Fruit fly (Drosophila melanogaster) whole organism, embryonic: ENCODE results near the gene Trpgamma.
A peak's percentile ranks its signal among the peaks of the same experiment; 100 is the strongest.

ENCODE experiments used
- Asciz ChIP-seq: fragments of 200-800 bp; sonication (Bioruptor generic); optimal IDR thresholded peaks from 2 replicates; lab custom pipeline; 2017; ENCODE audit warnings: missing biosample characterization, mild to moderate bottlenecking, missing genetic modification characterization, missing genetic modification reagents
- CG10267 ChIP-seq: fragments of 200-800 bp; sonication (Bioruptor generic); optimal IDR thresholded peaks from 2 replicates; lab custom pipeline; 2018; ENCODE audit warnings: missing biosample characterization, mild to moderate bottlenecking, missing genetic modification characterization, moderate library complexity
- CG10959 ChIP-seq: fragments of 200-800 bp; sonication (Bioruptor generic); IDR thresholded peaks from 2 replicates; pipeline ENCODE4 v1.3.6; 2022; ENCODE audit warnings: missing biosample characterization, missing genetic modification characterization
- CG11695 ChIP-seq: fragments of 200-800 bp; sonication (Bioruptor generic); IDR thresholded peaks from 3 replicates; pipeline ENCODE4 v1.3.6; 2022; ENCODE audit warnings: missing biosample characterization, missing genetic modification characterization
- CG17385 ChIP-seq: fragments of 200-800 bp; sonication (Bioruptor generic); optimal IDR thresholded peaks from 3 replicates; lab custom pipeline; 2018; ENCODE audit warnings: missing biosample characterization, mild to moderate bottlenecking, missing genetic modification characterization
- CG18619 ChIP-seq: fragments of 200-800 bp; sonication (Bioruptor generic); optimal IDR thresholded peaks from 3 replicates; lab custom pipeline; 2017; ENCODE audit warnings: missing biosample characterization, mild to moderate bottlenecking, missing genetic modification characterization
- CG18764 ChIP-seq: fragments of 200-800 bp; sonication (Bioruptor generic); optimal IDR thresholded peaks from 3 replicates; lab custom pipeline; 2016; ENCODE audit warnings: missing biosample characterization, missing genetic modification characterization
- CG2120 ChIP-seq: fragments of 200-800 bp; sonication (Bioruptor generic); optimal IDR thresholded peaks from 3 replicates; lab custom pipeline; 2016; ENCODE audit warnings: missing biosample characterization, missing genetic modification characterization
- CG32772 ChIP-seq: fragments of 200-800 bp; sonication (Bioruptor generic); IDR thresholded peaks from 2 replicates; pipeline ENCODE4 v1.3.6; 2022; ENCODE audit warnings: missing biosample characterization, missing genetic modification characterization
- CG34376 ChIP-seq: fragments of 200-800 bp; sonication (Bioruptor generic); optimal IDR thresholded peaks from 2 replicates; lab custom pipeline; 2018; ENCODE audit warnings: missing biosample characterization, mild to moderate bottlenecking, missing genetic modification characterization
- CG4707 ChIP-seq: fragments of 200-800 bp; sonication (Bioruptor generic); optimal IDR thresholded peaks from 2 replicates; lab custom pipeline; 2018; ENCODE audit warnings: missing biosample characterization, mild to moderate bottlenecking, missing genetic modification characterization, moderate library complexity
- CG7271 ChIP-seq: fragments of 200-800 bp; sonication (Bioruptor generic); optimal IDR thresholded peaks from 2 replicates; lab custom pipeline; 2018; ENCODE audit warnings: missing biosample characterization, mild to moderate bottlenecking, missing genetic modification characterization, moderate library complexity
- CG8944 ChIP-seq: fragments of 200-800 bp; sonication (Bioruptor generic); optimal IDR thresholded peaks from 3 replicates; lab custom pipeline; 2016; ENCODE audit warnings: missing biosample characterization, missing genetic modification characterization
- CG9215 ChIP-seq: fragments of 200-800 bp; sonication (Bioruptor generic); IDR thresholded peaks from 2 replicates; pipeline ENCODE4 v1.3.6; 2022; ENCODE audit warnings: missing biosample characterization, missing genetic modification characterization
- Chrac-16 ChIP-seq: fragments of 200-800 bp; sonication (Bioruptor generic); optimal IDR thresholded peaks from 3 replicates; lab custom pipeline; 2016; ENCODE audit warnings: missing biosample characterization, missing genetic modification characterization
- Deaf1 ChIP-seq: fragments of 200-800 bp; optimal IDR thresholded peaks from 3 replicates; lab custom pipeline; 2019; ENCODE audit warnings: missing biosample characterization, mild to moderate bottlenecking, missing genetic modification characterization, moderate library complexity
- Dfd ChIP-seq, 2 experiments: fragments of >200 bp; optimal IDR thresholded peaks; 2 replicates each; lab custom pipeline; 2017; ENCODE audit warnings: missing biosample characterization in 2 of 2, missing genetic modification characterization in 2 of 2
- Elba2 ChIP-seq: fragments of 200-800 bp; sonication (Bioruptor generic); optimal IDR thresholded peaks from 3 replicates; lab custom pipeline; 2016; ENCODE audit warnings: missing biosample characterization, missing genetic modification characterization
- Fer3 ChIP-seq: fragments of 200-800 bp; sonication (Bioruptor generic); optimal IDR thresholded peaks from 2 replicates; lab custom pipeline; 2018; ENCODE audit warnings: missing biosample characterization, mild to moderate bottlenecking, missing genetic modification characterization, moderate library complexity
- Hr3 ChIP-seq: fragments of 200-800 bp; sonication (Bioruptor generic); optimal IDR thresholded peaks from 3 replicates; lab custom pipeline; 2016; ENCODE audit warnings: missing biosample characterization, missing genetic modification characterization
- Hsf ChIP-seq: fragments of 200-800 bp; sonication (Bioruptor generic); optimal IDR thresholded peaks from 3 replicates; lab custom pipeline; 2016; ENCODE audit warnings: missing biosample characterization, missing genetic modification characterization
- MTF-1 ChIP-seq: fragments of 200-800 bp; sonication (Bioruptor generic); optimal IDR thresholded peaks from 2 replicates; lab custom pipeline; 2018; ENCODE audit warnings: missing biosample characterization, mild to moderate bottlenecking, missing genetic modification characterization, borderline replicate concordance
- Mad ChIP-seq: fragments of 200-800 bp; sonication (Bioruptor generic); optimal IDR thresholded peaks from 2 replicates; lab custom pipeline; 2016; ENCODE audit warnings: missing biosample characterization, missing genetic modification characterization
- Meics ChIP-seq: fragments of 200-800 bp; sonication (Bioruptor generic); optimal IDR thresholded peaks from 2 replicates; lab custom pipeline; 2017; ENCODE audit warnings: missing biosample characterization, mild to moderate bottlenecking, missing genetic modification characterization
- Nf-YB ChIP-seq: fragments of 200-800 bp; sonication (Bioruptor generic); optimal IDR thresholded peaks from 3 replicates; lab custom pipeline; 2019; ENCODE audit warnings: missing biosample characterization, mild to moderate bottlenecking, missing genetic modification characterization, moderate library complexity
- Opbp ChIP-seq: fragments of 200-800 bp; sonication (Bioruptor generic); IDR thresholded peaks from 3 replicates; pipeline ENCODE4 v1.3.6; 2022; ENCODE audit warnings: missing biosample characterization, missing genetic modification characterization; ENCODE audit not compliant: partially characterized antibody
- Six4 ChIP-seq: fragments of 200-800 bp; sonication (Bioruptor generic); optimal IDR thresholded peaks from 2 replicates; lab custom pipeline; 2016; ENCODE audit warnings: missing biosample characterization, missing genetic modification characterization
- ase ChIP-seq: fragments of 200-800 bp; sonication (Bioruptor generic); IDR thresholded peaks from 3 replicates; pipeline ENCODE4 v1.3.6; 2022; ENCODE audit warnings: missing biosample characterization, missing genetic modification characterization
- bcd ChIP-seq: fragments of 200-800 bp; sonication (Bioruptor generic); optimal IDR thresholded peaks from 2 replicates; lab custom pipeline; 2017; ENCODE audit warnings: missing biosample characterization, mild to moderate bottlenecking, missing genetic modification characterization
- bowl ChIP-seq: fragments of 200-800 bp; sonication (Bioruptor generic); IDR thresholded peaks from 2 replicates; pipeline ENCODE4 v1.3.6; 2022; ENCODE audit warnings: missing biosample characterization, missing genetic modification characterization
- chinmo ChIP-seq: fragments of 200-800 bp; sonication (Bioruptor generic); IDR thresholded peaks from 4 replicates; pipeline ENCODE4 v1.3.6; 2022; ENCODE audit warnings: missing biosample characterization, missing genetic modification characterization; ENCODE audit not compliant: partially characterized antibody
- crol ChIP-seq: fragments of 200-800 bp; sonication (Bioruptor generic); IDR thresholded peaks from 2 replicates; pipeline ENCODE4 v1.3.6; 2022; ENCODE audit warnings: missing biosample characterization, missing genetic modification characterization
- fd3F ChIP-seq: fragments of 200-800 bp; sonication (Bioruptor generic); optimal IDR thresholded peaks from 2 replicates; lab custom pipeline; 2018; ENCODE audit warnings: missing biosample characterization, mild to moderate bottlenecking, missing genetic modification characterization, moderate library complexity
- gem ChIP-seq: fragments of 200-800 bp; sonication (Bioruptor generic); optimal IDR thresholded peaks from 2 replicates; lab custom pipeline; 2019; ENCODE audit warnings: missing biosample characterization, mild to moderate bottlenecking, missing genetic modification characterization, moderate library complexity
- gt ChIP-seq: fragments of 200-800 bp; sonication (Bioruptor generic); IDR thresholded peaks from 2 replicates; pipeline ENCODE4 v1.3.6; 2022; ENCODE audit warnings: missing biosample characterization, missing genetic modification characterization
- her ChIP-seq: fragments of 200-800 bp; sonication (Bioruptor generic); optimal IDR thresholded peaks from 2 replicates; lab custom pipeline; 2016; ENCODE audit warnings: missing biosample characterization, missing genetic modification characterization
- insv ChIP-seq, 2 experiments: fragments of 200-800 bp; sonication (Bioruptor generic); optimal IDR thresholded peaks; 3 replicates each; lab custom pipeline; 2016 to 2018; ENCODE audit warnings: missing biosample characterization in 2 of 2, missing genetic modification characterization in 2 of 2
- nerfin-1 ChIP-seq: fragments of 200-800 bp; sonication (Bioruptor generic); optimal IDR thresholded peaks from 3 replicates; lab custom pipeline; 2019; ENCODE audit warnings: missing biosample characterization, mild to moderate bottlenecking, missing genetic modification characterization, moderate library complexity
- nom ChIP-seq: fragments of 200-800 bp; sonication (Bioruptor generic); optimal IDR thresholded peaks from 2 replicates; lab custom pipeline; 2017; ENCODE audit warnings: missing biosample characterization, missing genetic modification characterization, mild to moderate bottlenecking, moderate library complexity, missing genetic modification reagents
- odd ChIP-seq: fragments of 200-800 bp; sonication (Bioruptor generic); optimal IDR thresholded peaks from 2 replicates; lab custom pipeline; 2017; ENCODE audit warnings: missing biosample characterization, mild to moderate bottlenecking, missing genetic modification characterization
- pan ChIP-seq, 4 experiments: fragments of >200 bp in 3 of 4; fragments of 200-800 bp in 1 of 4; sonication (Bioruptor generic) in 1 of 4; optimal IDR thresholded peaks in 3 of 4; IDR thresholded peaks in 1 of 4; 2 replicates each; pipeline versions ENCODE4 v1.3.6 to Lab custom; 2017 to 2022; ENCODE audit warnings: missing biosample characterization in 2 of 4, missing genetic modification characterization in 2 of 4, mixed read lengths in 1 of 4
- phol ChIP-seq: fragments of 200-800 bp; sonication (Bioruptor generic); optimal IDR thresholded peaks from 3 replicates; lab custom pipeline; 2018; ENCODE audit warnings: missing biosample characterization, mild to moderate bottlenecking, missing genetic modification characterization, moderate library complexity
- psq ChIP-seq: fragments of 200-800 bp; sonication (Bioruptor generic); optimal IDR thresholded peaks from 2 replicates; lab custom pipeline; 2017; ENCODE audit warnings: missing biosample characterization, missing genetic modification characterization
- rib ChIP-seq: fragments of 200-800 bp; sonication (Bioruptor generic); IDR thresholded peaks from 2 replicates; pipeline ENCODE4 v1.3.6; 2022; ENCODE audit warnings: missing biosample characterization, missing genetic modification characterization
- run ChIP-seq: fragments of 200-800 bp; sonication (Bioruptor generic); optimal IDR thresholded peaks from 3 replicates; lab custom pipeline; 2018; ENCODE audit warnings: missing biosample characterization, mild to moderate bottlenecking, missing genetic modification characterization
- sd ChIP-seq: fragments of 200-800 bp; sonication (Bioruptor generic); optimal IDR thresholded peaks from 3 replicates; lab custom pipeline; 2018; ENCODE audit warnings: missing biosample characterization, mild to moderate bottlenecking, missing genetic modification characterization, moderate library complexity
- slou ChIP-seq: fragments of 200-800 bp; sonication (Bioruptor generic); optimal IDR thresholded peaks from 3 replicates; lab custom pipeline; 2016; ENCODE audit warnings: missing biosample characterization, missing genetic modification characterization
- sna ChIP-seq: fragments of 200-800 bp; sonication (Bioruptor generic); IDR thresholded peaks from 2 replicates; pipeline ENCODE4 v1.3.6; 2022; ENCODE audit warnings: missing biosample characterization, missing genetic modification characterization; ENCODE audit not compliant: partially characterized antibody
- tll ChIP-seq, 2 experiments: fragments of 200-800 bp in 1 of 2; fragments of >200 bp in 1 of 2; sonication (Bioruptor generic) in 1 of 2; optimal IDR thresholded peaks; 2 replicates each; lab custom pipeline; 2017 to 2019; ENCODE audit warnings: missing biosample characterization in 2 of 2, missing genetic modification characterization in 2 of 2, mild to moderate bottlenecking in 1 of 2, moderate library complexity in 1 of 2
- trem ChIP-seq: fragments of 200-800 bp; optimal IDR thresholded peaks from 3 replicates; lab custom pipeline; 2019; ENCODE audit warnings: missing biosample characterization, mild to moderate bottlenecking, missing genetic modification characterization, moderate library complexity

The Trpgamma gene

DNA sequence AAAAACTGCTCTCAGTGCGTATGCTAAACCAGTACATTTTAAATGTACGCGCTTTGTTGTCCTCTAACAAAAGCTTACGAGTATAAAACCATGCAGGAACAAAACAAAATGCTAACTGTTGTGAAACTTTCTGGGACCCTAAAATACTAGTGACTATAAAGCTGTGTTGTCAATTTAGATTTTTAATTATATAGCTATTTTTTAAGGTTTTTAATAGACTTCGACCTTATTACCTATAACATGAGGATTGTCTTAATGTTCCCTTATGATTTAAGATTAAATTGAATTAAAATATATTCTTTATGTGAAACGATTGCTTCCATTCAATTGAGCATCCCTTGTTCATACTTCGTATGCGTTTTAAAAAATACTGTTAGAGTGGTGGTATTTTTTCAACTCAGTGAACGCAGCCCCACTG is 19.8 kb downstream of the Trpgamma start (continued):
- TF ChIP-seq Six4 (GFP tag; lab: Kevin White, UChicago) (no peak), Hr3 (GFP tag; lab: Kevin White, UChicago) (peak; percentile 79), nom (GFP tag; lab: Kevin White, UChicago) (no peak), phol (tag; lab: Kevin White, UChicago) (peak; percentile 82), Mad (GFP tag; lab: Kevin White, UChicago) (peak; percentile 14), trem (peak; percentile 62), nerfin-1 (tag; lab: Kevin White, UChicago) (no peak), crol (GFP tag; lab: Robert Waterston, UW) (no peak), Dfd (GFP tag; optimal IDR thresholded peaks at IDR 0.05; lab: Kevin White, UChicago) (no peak), CG7271 (peak; percentile 32), her (GFP tag; lab: Kevin White, UChicago) (no peak), CG11695 (peak; percentile 56; the same call in 1 of the 3 replicates), CG8944 (GFP tag; lab: Kevin White, UChicago) (peak; percentile 46), CG17385 (no peak), tll (GFP tag; optimal IDR thresholded peaks at IDR 0.05; lab: Kevin White, UChicago) (no peak), ase (GFP tag; lab: Robert Waterston, UW) (peak; percentile 69; the same call in 2 of the 3 replicates), CG4707 (GFP tag; lab: Kevin White, UChicago) (no peak), sna (GFP tag; lab: Robert Waterston, UW) (no peak), odd (no peak), Opbp (GFP tag; lab: Robert Waterston, UW) (no peak), bowl (GFP tag; lab: Robert Waterston, UW) (no peak), CG9215 (peak; percentile 64; the same call in 1 of the 2 replicates), Hsf (peak; percentile 69), chinmo (no peak), psq (GFP tag; lab: Kevin White, UChicago) (peak; percentile 19), pan (optimal IDR thresholded peaks at IDR 0.05; lab: Kevin White, UChicago) (no peak), pan (GFP tag; optimal IDR thresholded peaks at IDR 0.05 in 1 of 2, IDR thresholded peaks at IDR 0.05 in 1 of 2) (peak in 1 of 2 experiments; percentile 83), fd3F (peak; percentile 39), sd (tag; lab: Kevin White, UChicago) (no peak), CG10959 (GFP tag; lab: Robert Waterston, UW) (no peak), gem (tag; lab: Kevin White, UChicago) (peak; percentile 88), Deaf1 (tag; lab: Kevin White, UChicago) (no peak), CG10267 (peak; percentile 76), CG32772 (GFP tag; lab: Robert Waterston, UW) (peak; percentile 73), gt (peak; percentile 51), Fer3 (peak; percentile 61), CG34376 (GFP tag; lab: Kevin White, UChicago) (no peak), CG18764 (GFP tag; lab: Kevin White, UChicago) (no peak), insv (GFP tag; optimal IDR thresholded peaks at IDR 0.05; lab: Kevin White, UChicago) (no peak), CG2120 (GFP tag; lab: Kevin White, UChicago) (peak; percentile 80), MTF-1 (GFP tag; lab: Kevin White, UChicago) (no peak), rib (GFP tag; lab: Robert Waterston, UW) (no peak), run (peak; percentile 12), Meics (GFP tag; lab: Kevin White, UChicago) (no peak), Elba2 (GFP tag; lab: Kevin White, UChicago) (no peak), Chrac-16 (GFP tag; lab: Kevin White, UChicago) (peak; percentile 65), bcd (GFP tag; lab: Kevin White, UChicago) (peak; percentile 62), slou (GFP tag; lab: Kevin White, UChicago) (peak; percentile 39), Asciz (GFP tag; lab: Kevin White, UChicago) (peak; percentile 12), CG18619 (GFP tag; lab: Kevin White, UChicago) (peak; percentile 32), Nf-YB (no peak)
